Fruit fly (Drosophila melanogaster): ENCODE data around the gene Kal1.

The Kal1 gene

DNA sequence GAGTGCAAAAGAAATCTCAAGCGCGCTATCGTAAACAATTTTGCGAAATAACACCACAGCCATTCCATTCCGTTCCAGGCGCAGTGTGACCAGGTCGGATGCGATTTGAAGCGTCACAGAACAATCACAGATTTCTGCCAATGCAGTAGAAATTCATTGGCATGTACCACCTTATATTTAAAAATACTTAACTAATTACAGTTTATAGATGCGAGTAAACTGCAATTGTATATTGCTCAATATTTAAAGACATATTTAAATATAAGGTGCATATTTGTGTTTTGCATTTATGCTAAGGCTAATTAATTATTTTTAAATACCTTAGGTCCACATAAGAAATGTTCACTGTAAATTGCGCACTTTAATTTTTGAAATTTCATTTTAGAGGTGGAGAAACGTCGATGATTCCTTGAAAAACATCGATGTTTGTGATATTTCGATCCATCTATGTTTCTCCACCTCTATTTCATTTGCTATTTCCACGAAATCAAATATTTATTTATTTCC, 52.2 kb downstream of the Kal1 start, which contains the start of the genes SMC6 and CG6204 (continued):
- TF ChIP-seq achi (GFP tag; optimal IDR thresholded peaks at IDR 0.05) (peak; percentile 95), topi (GFP tag; optimal IDR thresholded peaks at IDR 0.05) (peak; percentile 95), CG10669 (GFP tag; optimal IDR thresholded peaks at IDR 0.05) (peak; percentile 95), Ets21C (GFP tag; optimal IDR thresholded peaks at IDR 0.05) (peak; percentile 95), Met (GFP tag; optimal IDR thresholded peaks at IDR 0.05) (peak; percentile 97), CG3032 (tag; optimal IDR thresholded peaks at IDR 0.05) (peak; percentile 97), CG8119 (GFP tag; IDR thresholded peaks at IDR 0.05) (peak; percentile 96), lz (GFP tag; optimal IDR thresholded peaks at IDR 0.05) (peak; percentile 96), CG6792 (GFP tag; optimal IDR thresholded peaks at IDR 0.05) (peak; percentile 95), CG11294 (GFP tag; IDR thresholded peaks at IDR 0.05) (peak; percentile 91), Sox15 (GFP tag; optimal IDR thresholded peaks at IDR 0.05) (peak; percentile 96), dac (GFP tag; optimal IDR thresholded peaks at IDR 0.05) (peak; percentile 76), Hr39 (GFP tag; optimal IDR thresholded peaks at IDR 0.05) (peak; percentile 96), acj6 (GFP tag; optimal IDR thresholded peaks at IDR 0.05) (peak; percentile 96), Eip93F (GFP tag; optimal IDR thresholded peaks at IDR 0.05) (peak; percentile 82), net (GFP tag; optimal IDR thresholded peaks at IDR 0.05) (peak; percentile 90), CG32006 (GFP tag; optimal IDR thresholded peaks at IDR 0.05) (peak; percentile 95), svp (GFP tag) (peak; percentile 97), pdm3 (GFP tag; optimal IDR thresholded peaks at IDR 0.05) (peak; percentile 97), OdsH (GFP tag; optimal IDR thresholded peaks at IDR 0.05) (peak; percentile 97), CG11902 (GFP tag; optimal IDR thresholded peaks at IDR 0.05) (peak; percentile 96), CG31627 (GFP tag; optimal IDR thresholded peaks at IDR 0.05) (peak; percentile 97), fkh (GFP tag; optimal IDR thresholded peaks at IDR 0.05) (peak; percentile 74), Hr38 (GFP tag; optimal IDR thresholded peaks at IDR 0.05) (no peak), fd85E (GFP tag; optimal IDR thresholded peaks at IDR 0.05) (peak; percentile 85), vri (GFP tag; optimal IDR thresholded peaks at IDR 0.05) (no peak)

All from whole organism, prepupa.